Fruit fly (Drosophila melanogaster) whole organism, embryonic: ENCODE results near the gene CG14984.

Experiments used
- Aef1 ChIP-seq: fragments of 200-800 bp; sonication (Bioruptor generic); IDR thresholded peaks from 3 replicates; pipeline ENCODE4 v1.3.6; 2022; ENCODE audit warnings: missing biosample characterization, missing genetic modification characterization
- BtbVII ChIP-seq: fragments of 200-800 bp; sonication (Bioruptor generic); optimal IDR thresholded peaks from 3 replicates; lab custom pipeline; 2017; ENCODE audit warnings: missing biosample characterization, mild to moderate bottlenecking, missing genetic modification characterization
- CG10209 ChIP-seq: fragments of 200-800 bp; sonication (Bioruptor generic); optimal IDR thresholded peaks from 3 replicates; lab custom pipeline; 2017; ENCODE audit warnings: missing biosample characterization, mild to moderate bottlenecking, missing genetic modification characterization, missing genetic modification reagents
- CG10366 ChIP-seq: fragments of 200-800 bp; sonication (Bioruptor generic); IDR thresholded peaks from 2 replicates; pipeline ENCODE4 v1.3.6; 2022; ENCODE audit warnings: missing biosample characterization, missing genetic modification characterization
- CG10543 ChIP-seq: fragments of 200-800 bp; sonication (Bioruptor generic); optimal IDR thresholded peaks from 3 replicates; lab custom pipeline; 2017; ENCODE audit warnings: missing biosample characterization, mild to moderate bottlenecking, missing genetic modification characterization, moderate library complexity
- CG11504 ChIP-seq: fragments of 200-800 bp; sonication (Bioruptor generic); optimal IDR thresholded peaks from 3 replicates; lab custom pipeline; 2019; ENCODE audit warnings: missing biosample characterization, mild to moderate bottlenecking, missing genetic modification characterization, moderate library complexity
- CG11723 ChIP-seq: fragments of 200-800 bp; sonication (Bioruptor generic); optimal IDR thresholded peaks from 2 replicates; lab custom pipeline; 2017; ENCODE audit warnings: missing biosample characterization, mild to moderate bottlenecking, missing genetic modification characterization
- CG12391 ChIP-seq: fragments of 200-800 bp; sonication (Bioruptor generic); optimal IDR thresholded peaks from 3 replicates; lab custom pipeline; 2018; ENCODE audit warnings: missing biosample characterization, mild to moderate bottlenecking, missing genetic modification characterization, moderate library complexity
- CG12659 ChIP-seq: fragments of 200-800 bp; sonication (Bioruptor generic); optimal IDR thresholded peaks from 3 replicates; lab custom pipeline; 2017; ENCODE audit warnings: mild to moderate bottlenecking, missing biosample characterization, missing genetic modification reagents, missing genetic modification characterization
- CG13775 ChIP-seq: fragments of 200-800 bp; sonication (Bioruptor generic); optimal IDR thresholded peaks from 3 replicates; lab custom pipeline; 2017; ENCODE audit warnings: missing biosample characterization, mild to moderate bottlenecking, missing genetic modification characterization
- CG1603 ChIP-seq: fragments of 200-800 bp; sonication (Bioruptor generic); optimal IDR thresholded peaks from 2 replicates; lab custom pipeline; 2019; ENCODE audit warnings: missing biosample characterization, mild to moderate bottlenecking, missing genetic modification characterization, moderate library complexity
- CG18011 ChIP-seq: fragments of 200-800 bp; sonication (Bioruptor generic); optimal IDR thresholded peaks from 2 replicates; lab custom pipeline; 2017; ENCODE audit warnings: missing biosample characterization, missing genetic modification characterization, mild to moderate bottlenecking, moderate library complexity, missing genotype
- CG18599 ChIP-seq: fragments of 200-800 bp; sonication (Bioruptor generic); optimal IDR thresholded peaks from 3 replicates; lab custom pipeline; 2017; ENCODE audit warnings: missing biosample characterization, missing genetic modification characterization, mild to moderate bottlenecking, moderate library complexity, missing genetic modification reagents
- CG2199 ChIP-seq: fragments of 200-800 bp; sonication (Bioruptor generic); IDR thresholded peaks from 3 replicates; pipeline ENCODE4 v1.3.6; 2022; ENCODE audit warnings: missing biosample characterization, missing genetic modification characterization
- CG2678 ChIP-seq: fragments of 200-800 bp; sonication (Bioruptor generic); optimal IDR thresholded peaks from 3 replicates; lab custom pipeline; 2019; ENCODE audit warnings: missing biosample characterization, mild to moderate bottlenecking, missing genetic modification characterization, moderate library complexity
- CG31441 ChIP-seq: fragments of 200-800 bp; sonication (Bioruptor generic); IDR thresholded peaks from 2 replicates; pipeline ENCODE4 v1.3.6; 2022; ENCODE audit warnings: missing biosample characterization, missing genetic modification characterization
- CG3838 ChIP-seq: fragments of 200-800 bp; sonication (Bioruptor generic); optimal IDR thresholded peaks from 3 replicates; lab custom pipeline; 2016; ENCODE audit warnings: missing biosample characterization, missing genetic modification characterization
- CG4282 ChIP-seq: fragments of 200-800 bp; sonication (Bioruptor generic); optimal IDR thresholded peaks from 2 replicates; lab custom pipeline; 2016; ENCODE audit warnings: missing biosample characterization, missing genetic modification characterization
- CG7556 ChIP-seq: fragments of 200-800 bp; sonication (Bioruptor generic); optimal IDR thresholded peaks from 2 replicates; lab custom pipeline; 2017; ENCODE audit warnings: missing biosample characterization, mild to moderate bottlenecking, missing genetic modification characterization
- CoRest ChIP-seq: fragments of 200-800 bp; sonication (Bioruptor generic); optimal IDR thresholded peaks from 3 replicates; lab custom pipeline; 2018; ENCODE audit warnings: missing biosample characterization, mild to moderate bottlenecking, missing genetic modification characterization, moderate library complexity
- Ets65A ChIP-seq: fragments of 200-800 bp; sonication (Bioruptor generic); peaks from one replicate; lab custom pipeline; 2016; ENCODE audit warnings: missing biosample characterization, missing genetic modification characterization
- Hand ChIP-seq: fragments of 200-800 bp; sonication (Bioruptor generic); optimal IDR thresholded peaks from 2 replicates; lab custom pipeline; 2017; ENCODE audit warnings: mild to moderate bottlenecking, missing biosample characterization, missing genetic modification reagents, missing genetic modification characterization
- Hmr ChIP-seq: fragments of 200-800 bp; sonication (Bioruptor generic); optimal IDR thresholded peaks from 3 replicates; lab custom pipeline; 2017; ENCODE audit warnings: mild to moderate bottlenecking, missing biosample characterization, missing genetic modification reagents, missing genetic modification characterization
- Hsf ChIP-seq: fragments of 200-800 bp; sonication (Bioruptor generic); optimal IDR thresholded peaks from 3 replicates; lab custom pipeline; 2016; ENCODE audit warnings: missing biosample characterization, missing genetic modification characterization
- MESR4 ChIP-seq: fragments of 200-800 bp; sonication (Bioruptor generic); optimal IDR thresholded peaks from 2 replicates; lab custom pipeline; 2018; ENCODE audit warnings: missing biosample characterization, mild to moderate bottlenecking, missing genetic modification characterization, moderate library complexity
- Nf-YB ChIP-seq: fragments of 200-800 bp; sonication (Bioruptor generic); optimal IDR thresholded peaks from 3 replicates; lab custom pipeline; 2019; ENCODE audit warnings: missing biosample characterization, mild to moderate bottlenecking, missing genetic modification characterization, moderate library complexity
- NfI ChIP-seq: fragments of 200-800 bp; sonication (Bioruptor generic); optimal IDR thresholded peaks from 3 replicates; lab custom pipeline; 2018; ENCODE audit warnings: missing biosample characterization, mild to moderate bottlenecking, missing genetic modification characterization, moderate library complexity
- Sox100B ChIP-seq: fragments of 200-800 bp; sonication (Bioruptor generic); optimal IDR thresholded peaks from 3 replicates; lab custom pipeline; 2018; ENCODE audit warnings: missing biosample characterization, mild to moderate bottlenecking, missing genetic modification characterization
- Sox102F ChIP-seq: fragments of 200-800 bp; sonication (Bioruptor generic); optimal IDR thresholded peaks from 2 replicates; lab custom pipeline; 2018; ENCODE audit warnings: missing biosample characterization, mild to moderate bottlenecking, missing genetic modification characterization, moderate library complexity
- Sry-δ ChIP-seq: fragments of 200-800 bp; sonication (Bioruptor generic); optimal IDR thresholded peaks from 2 replicates; lab custom pipeline; 2016; ENCODE audit warnings: missing biosample characterization, missing genetic modification characterization
- Xbp1 ChIP-seq: fragments of 200-800 bp; sonication (Bioruptor generic); optimal IDR thresholded peaks from 3 replicates; lab custom pipeline; 2016; ENCODE audit warnings: missing biosample characterization, mild to moderate bottlenecking, missing genetic modification characterization
- abd-A ChIP-seq: fragments of 200-800 bp; sonication (Bioruptor generic); optimal IDR thresholded peaks from 3 replicates; lab custom pipeline; 2019; ENCODE audit warnings: missing biosample characterization, mild to moderate bottlenecking, missing genetic modification characterization, moderate library complexity
- az2 ChIP-seq: fragments of 200-800 bp; sonication (Bioruptor generic); optimal IDR thresholded peaks from 3 replicates; lab custom pipeline; 2016; ENCODE audit warnings: missing biosample characterization, missing genetic modification characterization
- bab2 ChIP-seq: fragments of 200-800 bp; sonication (Bioruptor generic); optimal IDR thresholded peaks from 2 replicates; lab custom pipeline; 2016; ENCODE audit warnings: missing biosample characterization, missing genetic modification characterization
- caup ChIP-seq: fragments of 200-800 bp; sonication (Bioruptor generic); optimal IDR thresholded peaks from 3 replicates; lab custom pipeline; 2017; ENCODE audit warnings: missing biosample characterization, mild to moderate bottlenecking, missing genetic modification characterization, moderate library complexity; ENCODE audit not compliant: severe bottlenecking
- ci ChIP-seq: fragments of 200-800 bp; sonication (Bioruptor generic); IDR thresholded peaks from 3 replicates; pipeline ENCODE4 v1.3.6; 2022; ENCODE audit warnings: missing biosample characterization, missing genetic modification characterization
- cwo ChIP-seq: fragments of 200-800 bp; sonication (Bioruptor generic); optimal IDR thresholded peaks from 3 replicates; lab custom pipeline; 2017; ENCODE audit warnings: missing biosample characterization, missing genetic modification characterization, mild to moderate bottlenecking, moderate library complexity, missing genetic modification reagents
- ewg ChIP-seq: fragments of 200-800 bp; sonication (Bioruptor generic); optimal IDR thresholded peaks from 3 replicates; lab custom pipeline; 2017; ENCODE audit warnings: mild to moderate bottlenecking, missing biosample characterization, missing genetic modification reagents, missing genetic modification characterization
- fd3F ChIP-seq: fragments of 200-800 bp; sonication (Bioruptor generic); optimal IDR thresholded peaks from 2 replicates; lab custom pipeline; 2018; ENCODE audit warnings: missing biosample characterization, mild to moderate bottlenecking, missing genetic modification characterization, moderate library complexity
- hth ChIP-seq: fragments of >200 bp; optimal IDR thresholded peaks from 2 replicates; lab custom pipeline; 2017; ENCODE audit warnings: inconsistent platforms
- ind ChIP-seq: fragments of 200-800 bp; sonication (Bioruptor generic); optimal IDR thresholded peaks from 3 replicates; lab custom pipeline; 2016; ENCODE audit warnings: missing biosample characterization, missing genetic modification characterization
- lab ChIP-seq: fragments of 200-800 bp; sonication (Bioruptor generic); optimal IDR thresholded peaks from 3 replicates; lab custom pipeline; 2017; ENCODE audit warnings: missing biosample characterization, missing genetic modification characterization, mild to moderate bottlenecking, moderate library complexity, missing genetic modification reagents
- nmo ChIP-seq: fragments of 200-800 bp; sonication (Bioruptor generic); optimal IDR thresholded peaks from 2 replicates; lab custom pipeline; 2018; ENCODE audit warnings: missing biosample characterization, mild to moderate bottlenecking, missing genetic modification characterization, moderate library complexity
- odd ChIP-seq: fragments of 200-800 bp; sonication (Bioruptor generic); optimal IDR thresholded peaks from 2 replicates; lab custom pipeline; 2017; ENCODE audit warnings: missing biosample characterization, mild to moderate bottlenecking, missing genetic modification characterization
- prd ChIP-seq, 3 experiments: fragments of >200 bp in 2 of 3; fragments of 200-800 bp in 1 of 3; sonication (Bioruptor generic) in 1 of 3; optimal IDR thresholded peaks in 2 of 3; IDR thresholded peaks in 1 of 3; 2 replicates in 2 of 3; 3 replicates in 1 of 3; pipeline versions ENCODE4 v1.3.6 to Lab custom; 2017 to 2022; ENCODE audit warnings: missing biosample characterization in 1 of 3, missing genetic modification characterization in 1 of 3
- row ChIP-seq: fragments of 200-800 bp; sonication (Bioruptor generic); IDR thresholded peaks from 3 replicates; pipeline ENCODE4 v1.3.6; 2022; ENCODE audit warnings: missing biosample characterization, missing genetic modification characterization
- scrt ChIP-seq: fragments of 200-800 bp; sonication (Bioruptor generic); optimal IDR thresholded peaks from 2 replicates; lab custom pipeline; 2018; ENCODE audit warnings: missing biosample characterization, mild to moderate bottlenecking, missing genetic modification characterization, moderate library complexity
- wdn ChIP-seq: fragments of 200-800 bp; sonication (Bioruptor generic); IDR thresholded peaks from 2 replicates; pipeline ENCODE4 v1.3.6; 2022; ENCODE audit warnings: missing biosample characterization, missing genetic modification characterization
- wor ChIP-seq: fragments of 200-800 bp; sonication (Bioruptor generic); IDR thresholded peaks from 2 replicates; pipeline ENCODE4 v1.3.6; 2022; ENCODE audit warnings: missing biosample characterization, missing genetic modification characterization

CG14984 gene

dm6 chr3L:4000711-4001110 is 48.4 kb upstream of the CG14984 start:
- TF ChIP-seq CG18011 (GFP tag; lab: Kevin White, UChicago) (peak; percentile 9), Sox100B (GFP tag; lab: Kevin White, UChicago) (peak; percentile 28), CG10366 (no peak; the same call in 1 of the 2 replicates), Hand (peak; percentile 75), nmo (GFP tag; lab: Kevin White, UChicago) (peak; percentile 49), NfI (GFP tag; lab: Kevin White, UChicago) (peak; percentile 45), lab (peak; percentile 33), scrt (GFP tag; lab: Kevin White, UChicago) (peak; percentile 1), CG31441 (GFP tag; lab: Robert Waterston, UW) (peak; percentile 22; the same call in 1 of the 2 replicates), wdn (GFP tag; lab: Robert Waterston, UW) (no peak), Hsf (GFP tag; lab: Kevin White, UChicago) (peak; percentile 12), CG12659 (GFP tag; lab: Kevin White, UChicago) (peak; percentile 46), CG11723 (GFP tag; lab: Kevin White, UChicago) (no peak), CG13775 (GFP tag; lab: Kevin White, UChicago) (peak; percentile 38), CG11504 (tag; lab: Kevin White, UChicago) (peak; percentile 55), wor (GFP tag; lab: Robert Waterston, UW) (peak; percentile 33; the same call in 1 of the 2 replicates), CG10543 (GFP tag; lab: Kevin White, UChicago) (peak; percentile 41), prd (optimal IDR thresholded peaks at IDR 0.05; lab: Kevin White, UChicago) (no peak), prd (GFP tag; IDR thresholded peaks at IDR 0.05; lab: Robert Waterston, UW) (peak; percentile 15; the same call in 1 of the 3 replicates), CG2678 (tag; lab: Kevin White, UChicago) (peak; percentile 53), ci (GFP tag; lab: Robert Waterston, UW) (0 out of 3 replicates have a peak, but pooled peaks have one; percentile 26), row (peak; percentile 62), CG2199 (GFP tag; lab: Robert Waterston, UW) (no peak), odd (GFP tag; lab: Kevin White, UChicago) (peak; percentile 32), CG18599 (GFP tag; lab: Kevin White, UChicago) (peak; percentile 49), CG3838 (GFP tag; lab: Kevin White, UChicago) (no peak), Nf-YB (GFP tag; lab: Kevin White, UChicago) (peak; percentile 12), CG1603 (no peak), ind (GFP tag; lab: Kevin White, UChicago) (peak; percentile 5), cwo (GFP tag; lab: Kevin White, UChicago) (peak; percentile 3), az2 (GFP tag; lab: Kevin White, UChicago) (peak; percentile 27), CoRest (tag; lab: Kevin White, UChicago) (peak; percentile 62), Hmr (GFP tag; lab: Kevin White, UChicago) (peak; percentile 64), bab2 (no peak), Xbp1 (GFP tag; lab: Kevin White, UChicago) (peak; percentile 54), CG12391 (peak; percentile 40), CG4282 (no peak), CG10209 (GFP tag; lab: Kevin White, UChicago) (peak; percentile 52), Sox102F (peak; percentile 42), ewg (peak; percentile 26), Aef1 (GFP tag; lab: Robert Waterston, UW) (no peak), abd-A (no peak), MESR4 (GFP tag; lab: Kevin White, UChicago) (no peak), Ets65A (GFP tag; lab: Kevin White, UChicago) (peak; percentile 86), fd3F (GFP tag; lab: Kevin White, UChicago) (peak; percentile 20), hth (no peak), CG7556 (peak; percentile 72), Sry-δ (GFP tag; lab: Kevin White, UChicago) (no peak), caup (peak; percentile 3), BtbVII (GFP tag; lab: Kevin White, UChicago) (peak; percentile 18)
